Worm (Caenorhabditis elegans) whole organism, L4/young adult: ENCODE measurements around the gene F22F7.3.

ENCODE experiments used
- W03F9.2 ChIP-seq: fragments of 150-350 bp; optimal IDR thresholded peaks from 2 replicates; lab custom pipeline; 2014; ENCODE audit warnings: missing biosample characterization, missing genetic modification characterization
- dao-5 ChIP-seq: sonication (generic microtip); optimal IDR thresholded peaks from 2 replicates; lab custom pipeline; 2016; ENCODE audit warnings: missing genotype, missing genetic modification characterization, moderate library complexity, missing compliant biosample characterization
- him-1 ChIP-seq: sonication (generic microtip); optimal IDR thresholded peaks from 2 replicates; lab custom pipeline; 2016; ENCODE audit warnings: missing genotype, missing genetic modification reagents, missing genetic modification characterization, missing compliant biosample characterization

F22F7.3 gene

ce11 chrV:2095772-2096171 lies 14.7 kb upstream of the F22F7.3 start, which contains the start of gene clec-207:
TSS of gene clec-207 (plus strand) at chrV:2096072.
- no peak for TF ChIP-seq W03F9.2 (tag; lab: Kevin White, UChicago)
- no peak for TF ChIP-seq him-1 (tag; lab: Kevin White, UChicago)
- TF ChIP-seq dao-5 (tag; lab: Kevin White, UChicago), result no peak

- no peak for TF ChIP-seq W03F9.2 (tag; lab: Kevin White, UChicago)
- no peak for TF ChIP-seq dao-5 (tag; lab: Kevin White, UChicago)
- TF ChIP-seq him-1 (tag; lab: Kevin White, UChicago), result no peak
These were observed 12.8 kb upstream of the F22F7.3 start, which contains the start of gene clec-208 for ce11 chrV:2097653-2098052. TSS of gene clec-208 (plus strand) at chrV:2097953.

ce11 chrV:2099040-2099439 lies 11.4 kb upstream of the F22F7.3 start, which contains the start of gene F36F12.7:
TSS of gene F36F12.7 (plus strand) at chrV:2099340.
- TF ChIP-seq him-1 (tag; lab: Kevin White, UChicago) (no peak), dao-5 (tag; lab: Kevin White, UChicago) (no peak), W03F9.2 (tag; lab: Kevin White, UChicago) (no peak)

ce11 chrV:2103118-2103517 lies 7.3 kb upstream of the F22F7.3 start, which contains the start of gene F36F12.1:
TSS of gene F36F12.1 (minus strand) at chrV:2103218.
- TF ChIP-seq dao-5 (tag; lab: Kevin White, UChicago) (no peak), him-1 (tag; lab: Kevin White, UChicago) (no peak), W03F9.2 (tag; lab: Kevin White, UChicago) (no peak)

- TF ChIP-seq him-1 (tag; lab: Kevin White, UChicago) (no peak), W03F9.2 (tag; lab: Kevin White, UChicago) (no peak), dao-5 (tag; lab: Kevin White, UChicago) (no peak)
These were observed 4.5 kb upstream of the F22F7.3 start, which contains the start of gene F22F7.4 for ce11 chrV:2105976-2106375. TSS of gene F22F7.4 (minus strand) at chrV:2106076.

ce11 chrV:2109295-2109694 lies 1.2 kb upstream of the F22F7.3 start, which contains the start of gene ckb-4:
TSS of gene ckb-4 (minus strand) at chrV:2109434.
- TF ChIP-seq W03F9.2 (tag; lab: Kevin White, UChicago), result no peak
- TF ChIP-seq him-1 (tag; lab: Kevin White, UChicago), result no peak
- TF ChIP-seq dao-5 (tag; lab: Kevin White, UChicago), result no peak

ce11 chrV:2118574-2118973 lies 8.1 kb downstream of the F22F7.3 start, which contains the start of gene bgnt-1.2:
TSS of gene bgnt-1.2 (minus strand) at chrV:2118674.
- TF ChIP-seq dao-5 (tag; lab: Kevin White, UChicago) (no peak), W03F9.2 (tag; lab: Kevin White, UChicago) (no peak), him-1 (tag; lab: Kevin White, UChicago) (no peak)

- TF ChIP-seq dao-5 (tag; lab: Kevin White, UChicago), result no peak
- TF ChIP-seq him-1 (tag; lab: Kevin White, UChicago), result no peak
- TF ChIP-seq W03F9.2 (tag; lab: Kevin White, UChicago), result no peak
These were observed 9.1 kb downstream of the F22F7.3 start, which contains the start of gene F22F7.11 for ce11 chrV:2119529-2119928. TSS of gene F22F7.11 (plus strand) at chrV:2119829.

ce11 chrV:2121910-2122362 lies 11.5 kb downstream of the F22F7.3 start, which contains the start of gene F22F7.8:
TSS of gene F22F7.8 (minus strand) at chrV:2121960.
- TF ChIP-seq W03F9.2 (tag; lab: Kevin White, UChicago) (no peak), him-1 (tag; lab: Kevin White, UChicago) (no peak), dao-5 (tag; lab: Kevin White, UChicago) (no peak)

- TF ChIP-seq W03F9.2 (tag; lab: Kevin White, UChicago), result no peak
- TF ChIP-seq dao-5 (tag; lab: Kevin White, UChicago), result no peak
- no peak for TF ChIP-seq him-1 (tag; lab: Kevin White, UChicago)
These were observed 12.0 kb downstream of the F22F7.3 start, which contains the start of gene F22F7.2 for ce11 chrV:2122517-2122916. TSS of gene F22F7.2 (plus strand) at chrV:2122782.

ce11 chrV:2123164-2123563 lies 12.7 kb downstream of the F22F7.3 start:
- TF ChIP-seq W03F9.2 (tag; lab: Kevin White, UChicago), result no peak
- TF ChIP-seq dao-5 (tag; lab: Kevin White, UChicago), result no peak
- TF ChIP-seq him-1 (tag; lab: Kevin White, UChicago), result no peak

- no peak for TF ChIP-seq W03F9.2 (tag; lab: Kevin White, UChicago)
- TF ChIP-seq him-1 (tag; lab: Kevin White, UChicago), result no peak
These were observed 16.1 kb downstream of the F22F7.3 start for ce11 chrV:2126554-2126953.

ce11 chrV:2126996-2127585 lies 16.6 kb downstream of the F22F7.3 start, which contains the start of gene ldp-1:
TSS of gene ldp-1 (plus strand) at chrV:2127535.
- TF ChIP-seq dao-5 (tag; lab: Kevin White, UChicago) (no peak), him-1 (tag; lab: Kevin White, UChicago) (peak; percentile 75), W03F9.2 (tag; lab: Kevin White, UChicago) (peak; percentile 63)
